Fruit fly (Drosophila melanogaster) S2 (cell line): ENCODE results near the gene papi.

Experiments used
- CG8478 ChIP-seq: fragments of >200 bp; optimal IDR thresholded peaks from 2 replicates; lab custom pipeline; 2018
- CTCF ChIP-seq, 2 experiments: fragments of >200 bp; optimal IDR thresholded peaks; 2 replicates each; lab custom pipeline; 2018

The papi gene

dm6 chr2L:2217067-2217684 is 3.4 kb upstream of the papi start, which contains the start of the genes CG15386, CG42371 and mio:
Gene CG15386 (minus strand): TSS chr2L:2217246.
Gene CG42371 (minus strand): TSS chr2L:2217246.
Gene mio (plus strand): TSS chr2L:2217290.
- TF ChIP-seq CG8478 (lab: Kevin White, UChicago) (no peak), CTCF (optimal IDR thresholded peaks at IDR 0.05; lab: Kevin White, UChicago) (no peak)

- no peak for TF ChIP-seq CG8478 (lab: Kevin White, UChicago)
- TF ChIP-seq CTCF (optimal IDR thresholded peaks at IDR 0.05; lab: Kevin White, UChicago) = no peak
These were observed 1.2 kb downstream of the papi start for dm6 chr2L:2221649-2222150.

DNA sequence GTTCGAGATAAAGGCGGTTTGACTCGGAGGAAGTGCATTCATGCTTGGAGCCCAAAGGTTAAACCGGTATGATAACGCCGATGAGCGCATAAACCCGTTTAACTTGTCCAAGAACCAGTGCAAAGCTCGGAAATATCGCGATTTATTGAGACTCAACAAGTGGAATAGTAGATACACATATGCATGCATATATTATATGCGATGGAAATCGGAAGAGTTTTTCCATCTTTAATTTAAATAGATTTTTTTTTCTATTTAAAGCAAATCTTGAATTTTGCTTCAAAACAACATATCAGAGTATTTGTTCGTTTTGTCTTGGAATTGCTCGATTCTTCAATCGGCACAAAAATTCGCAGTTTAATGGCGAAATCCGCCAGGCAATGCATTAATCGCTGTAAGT is 1.8 kb downstream of the papi start:
- no peak for TF ChIP-seq CG8478 (lab: Kevin White, UChicago)
- TF ChIP-seq CTCF (optimal IDR thresholded peaks at IDR 0.05; lab: Kevin White, UChicago) = no peak

- TF ChIP-seq CTCF (optimal IDR thresholded peaks at IDR 0.05; lab: Kevin White, UChicago) (no peak), CG8478 (lab: Kevin White, UChicago) (no peak)
These were observed 5.9 kb downstream of the papi start, which contains the start of the genes CG15387 and sau for dm6 chr2L:2226259-2227121. Gene CG15387 (minus strand): TSS chr2L:2226294. Gene sau (plus strand): TSS chr2L:2226342.

- TF ChIP-seq CG8478 (lab: Kevin White, UChicago) (no peak), CTCF (optimal IDR thresholded peaks at IDR 0.05; lab: Kevin White, UChicago) (no peak)
These were observed 6.8 kb downstream of the papi start for dm6 chr2L:2227316-2227715.

- TF ChIP-seq CG8478 (lab: Kevin White, UChicago) (no peak), CTCF (optimal IDR thresholded peaks at IDR 0.05; lab: Kevin White, UChicago) (no peak)
These were observed 7.8 kb downstream of the papi start for dm6 chr2L:2228179-2228849.

dm6 chr2L:2236722-2237121 is 16.2 kb downstream of the papi start, which contains the start of gene Sec24CD:
Gene Sec24CD (minus strand): TSS chr2L:2236844.
- no peak for TF ChIP-seq CG8478 (lab: Kevin White, UChicago)
- no peak for TF ChIP-seq CTCF (optimal IDR thresholded peaks at IDR 0.05; lab: Kevin White, UChicago)

dm6 chr2L:2238151-2238550 is 17.6 kb downstream of the papi start, which contains the start of gene Tengl3:
Gene Tengl3 (minus strand): TSS chr2L:2238251.
- no peak for TF ChIP-seq CTCF (optimal IDR thresholded peaks at IDR 0.05; lab: Kevin White, UChicago)
- no peak for TF ChIP-seq CG8478 (lab: Kevin White, UChicago)

- no peak for TF ChIP-seq CTCF (optimal IDR thresholded peaks at IDR 0.05; lab: Kevin White, UChicago)
- TF ChIP-seq CG8478 (lab: Kevin White, UChicago) = no peak
These were observed 18.7 kb downstream of the papi start, which contains the start of gene Tengl2 for dm6 chr2L:2239284-2239683. Gene Tengl2 (minus strand): TSS chr2L:2239384.

DNA sequence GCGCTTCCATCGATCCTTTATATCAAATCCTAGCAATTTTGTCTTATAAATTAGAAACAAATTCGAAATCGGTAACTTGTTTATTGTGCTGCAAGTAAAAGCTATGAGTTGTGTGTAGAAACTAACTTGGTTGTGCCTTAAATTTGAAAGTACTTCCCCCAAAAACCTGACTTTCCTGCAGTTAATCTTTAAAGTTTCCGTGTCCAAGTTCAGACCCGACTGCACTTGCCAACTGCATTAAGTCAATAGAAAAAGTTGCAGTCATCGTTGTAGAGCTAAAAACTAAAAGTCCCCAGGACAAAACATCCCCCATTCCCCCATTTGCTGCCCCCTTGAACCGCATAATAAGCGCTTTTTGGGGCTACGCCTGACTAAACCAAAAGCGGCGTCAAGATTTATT is 19.9 kb downstream of the papi start, which contains the start of gene Tengl1:
Gene Tengl1, minus strand, starts transcription at position 101 of the 400 bp plus-strand sequence.
- TF ChIP-seq CG8478 (lab: Kevin White, UChicago) = no peak
- no peak for TF ChIP-seq CTCF (optimal IDR thresholded peaks at IDR 0.05; lab: Kevin White, UChicago)

- TF ChIP-seq CG8478 (lab: Kevin White, UChicago) (no peak), CTCF (optimal IDR thresholded peaks at IDR 0.05; lab: Kevin White, UChicago) (no peak)
These were observed 21.6 kb downstream of the papi start, which contains the start of gene CG4267 for dm6 chr2L:2242139-2242538. Gene CG4267 (plus strand): TSS chr2L:2242378.

DNA sequence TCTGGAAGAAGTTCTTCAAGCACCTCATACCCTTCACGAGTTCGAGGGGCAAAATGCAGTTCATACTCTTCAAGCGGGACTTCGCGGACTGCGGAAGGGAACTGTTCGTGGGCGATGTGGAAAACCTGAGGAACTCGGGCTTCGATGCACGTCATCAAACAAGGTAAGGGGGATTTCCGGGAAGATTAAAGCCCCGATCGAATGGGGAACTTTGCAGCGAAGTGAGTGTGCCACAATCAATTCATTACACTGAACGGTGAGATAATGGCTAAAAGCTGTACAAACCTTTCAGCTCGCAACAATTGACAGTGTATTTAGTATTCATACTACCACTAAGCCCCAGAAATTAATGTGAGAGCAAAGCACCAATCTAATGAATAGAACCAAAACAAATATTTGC is 22.2 kb downstream of the papi start:
- TF ChIP-seq CG8478 (lab: Kevin White, UChicago) (no peak), CTCF (optimal IDR thresholded peaks at IDR 0.05; lab: Kevin White, UChicago) (no peak)

DNA sequence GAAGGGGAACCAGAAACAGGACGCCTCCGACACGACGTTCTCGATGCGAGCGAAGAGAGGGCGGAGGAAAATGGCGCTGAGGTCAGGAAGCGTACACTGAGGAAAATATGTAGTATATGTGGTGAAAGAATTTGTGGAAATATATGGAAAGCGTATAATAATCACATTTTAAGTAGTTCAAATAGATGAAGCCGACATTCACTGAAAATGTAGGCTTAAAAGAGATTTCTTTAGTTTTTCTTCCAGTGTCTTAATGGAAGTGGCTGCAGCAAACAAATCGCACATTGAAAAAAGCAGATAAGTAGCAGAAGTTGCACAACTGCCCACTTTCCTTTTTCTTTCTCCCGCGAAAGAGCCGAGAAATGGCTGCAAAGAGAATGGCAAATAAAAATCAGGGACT is 29.0 kb downstream of the papi start:
- TF ChIP-seq CG8478 (lab: Kevin White, UChicago) = no peak
- TF ChIP-seq CTCF (optimal IDR thresholded peaks at IDR 0.05; lab: Kevin White, UChicago) = no peak

DNA sequence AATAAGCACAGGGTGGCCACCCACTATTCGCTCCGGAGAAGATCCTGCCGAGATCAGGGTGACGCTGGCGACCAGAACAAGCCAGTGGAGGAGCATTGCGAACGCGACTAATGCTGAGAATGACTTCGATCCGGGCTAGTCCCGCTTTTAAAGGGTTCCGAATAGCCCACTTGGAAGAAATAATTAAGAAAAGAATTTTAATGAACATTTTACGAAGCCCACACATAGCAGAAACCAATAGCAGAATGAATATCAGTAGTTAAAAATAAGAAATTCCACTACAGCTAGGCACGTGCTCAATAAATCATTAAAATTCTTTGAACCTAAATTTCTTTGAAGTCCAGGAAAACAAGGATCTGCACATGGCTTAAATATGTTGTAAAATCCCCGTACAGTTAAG is 30.6 kb downstream of the papi start, which contains the start of gene Ser12:
Gene Ser12, minus strand, starts transcription at position 101 of the 400 bp plus-strand sequence.
- TF ChIP-seq CG8478 (lab: Kevin White, UChicago) = no peak
